Worm (Caenorhabditis elegans): Measurements from ENCODE around the gene nhr-133.

DNA sequence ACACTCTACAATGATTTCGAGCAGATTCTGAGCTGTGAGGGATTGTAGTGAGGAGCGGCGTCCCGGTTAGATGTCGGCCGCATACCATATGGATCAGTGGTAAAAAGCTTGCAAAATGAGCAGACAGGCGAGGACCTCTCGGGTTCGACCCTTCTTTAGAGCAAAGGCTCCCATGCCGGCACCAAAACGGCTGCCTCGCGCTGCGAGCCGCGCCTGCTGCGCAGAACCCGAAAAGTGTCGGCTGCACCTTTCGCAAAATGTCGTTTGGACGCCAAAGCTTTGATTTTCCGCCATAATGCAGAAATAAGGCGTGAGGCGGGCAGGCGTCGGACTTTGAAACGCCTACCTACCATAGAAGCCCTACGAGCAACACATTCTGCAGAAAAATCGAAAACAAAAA lies 21.5 kb downstream of the nhr-133 start:
- TF ChIP-seq unc-62 (GFP tag; optimal IDR thresholded peaks at IDR 0.05): no peak
- TF ChIP-seq fos-1 (tag; optimal IDR thresholded peaks at IDR 0.05): no peak
- no peak for TF ChIP-seq Y55F3AM.14 (GFP tag; optimal IDR thresholded peaks at IDR 0.05)
- no peak for TF ChIP-seq ztf-11 (tag; optimal IDR thresholded peaks at IDR 0.05)
- no peak for TF ChIP-seq ztf-4 (tag; optimal IDR thresholded peaks at IDR 0.05)
